Worm (Caenorhabditis elegans) whole organism, young adult: Measurements from ENCODE around the gene srsx-31.

Source experiments
- B0261.1 ChIP-seq: sonication (generic microtip); optimal IDR thresholded peaks from 2 replicates; lab custom pipeline; 2016; ENCODE audit warnings: mild to moderate bottlenecking, missing genetic modification characterization, moderate library complexity, missing compliant biosample characterization
- T07F8.4 ChIP-seq: sonication (generic microtip); optimal IDR thresholded peaks from 2 replicates; lab custom pipeline; 2016; ENCODE audit warnings: mild to moderate bottlenecking, missing genetic modification characterization, moderate library complexity, missing compliant biosample characterization
- ama-1 ChIP-seq, 3 experiments: fragments of 150-350 bp in 1 of 3; sonication (generic microtip) in 2 of 3; optimal IDR thresholded peaks; 2 replicates each; lab custom pipeline; 2014 to 2018; ENCODE audit warnings: missing biosample characterization in 2 of 3, missing genetic modification characterization in 2 of 3, missing genetic modification reagents in 2 of 3
- attf-3 ChIP-seq: fragments of 200-800 bp; sonication (Bioruptor generic); conservative IDR thresholded peaks from 2 replicates; pipeline ENCODE4 v1.3.6; 2022; ENCODE audit warnings: missing genetic modification reagents, missing genetic modification characterization, missing compliant biosample characterization
- ceh-91 ChIP-seq: fragments of 200-800 bp; sonication (Bioruptor generic); IDR thresholded peaks from 2 replicates; pipeline ENCODE4 v1.3.6; 2022; ENCODE audit warnings: missing genetic modification reagents, missing genetic modification characterization, missing compliant biosample characterization
- hrde-1 ChIP-seq: sonication (generic microtip); optimal IDR thresholded peaks from 2 replicates; lab custom pipeline; 2016; ENCODE audit warnings: missing genetic modification characterization, mild to moderate bottlenecking, missing compliant biosample characterization, moderate library complexity, missing genotype, missing genetic modification reagents, borderline replicate concordance
- mel-28 ChIP-seq: sonication (generic microtip); optimal IDR thresholded peaks from 2 replicates; lab custom pipeline; 2016; ENCODE audit warnings: borderline replicate concordance, mild to moderate bottlenecking, missing genetic modification characterization, missing compliant biosample characterization
- nfya-1 ChIP-seq: sonication (generic microtip); optimal IDR thresholded peaks from 2 replicates; lab custom pipeline; 2017; ENCODE audit warnings: antibody characterized with exemption, missing compliant biosample characterization, missing genetic modification characterization, borderline replicate concordance; ENCODE audit not compliant: insufficient read depth
- repo-1 ChIP-seq: sonication (generic microtip); optimal IDR thresholded peaks from 2 replicates; lab custom pipeline; 2017; ENCODE audit warnings: mild to moderate bottlenecking, missing genetic modification characterization, missing compliant biosample characterization
- snpc-1.1 ChIP-seq: sonication (generic microtip); optimal IDR thresholded peaks from 2 replicates; lab custom pipeline; 2017; ENCODE audit warnings: missing genetic modification characterization, mild to moderate bottlenecking, missing compliant biosample characterization, antibody characterized with exemption, moderate library complexity, missing genotype, missing genetic modification reagents; ENCODE audit not compliant: insufficient read depth
- unc-130 ChIP-seq: sonication (generic microtip); optimal IDR thresholded peaks from 2 replicates; lab custom pipeline; 2016; ENCODE audit warnings: missing genetic modification reagents, missing genetic modification characterization, missing compliant biosample characterization

- TF ChIP-seq mel-28 (no peak), hrde-1 (tag; lab: Kevin White, UChicago) (no peak), unc-130 (GFP tag; lab: Kevin White, UChicago) (no peak), ceh-91 (no peak), snpc-1.1 (tag; lab: Kevin White, UChicago) (no peak), B0261.1 (tag; lab: Kevin White, UChicago) (no peak), repo-1 (no peak), T07F8.4 (tag; lab: Kevin White, UChicago) (no peak), nfya-1 (tag; lab: Kevin White, UChicago) (no peak), ama-1 (optimal IDR thresholded peaks at IDR 0.05; lab: Kevin White, UChicago) (no peak), ama-1 (GFP tag; optimal IDR thresholded peaks at IDR 0.05; lab: Kevin White, UChicago) (no peak), attf-3 (no peak)
Measured at ce11 chrV:11231177-11231576, 23.7 kb downstream of the srsx-31 start.
